Worm (Caenorhabditis elegans): ENCODE measurements around the gene nhr-249.

DNA sequence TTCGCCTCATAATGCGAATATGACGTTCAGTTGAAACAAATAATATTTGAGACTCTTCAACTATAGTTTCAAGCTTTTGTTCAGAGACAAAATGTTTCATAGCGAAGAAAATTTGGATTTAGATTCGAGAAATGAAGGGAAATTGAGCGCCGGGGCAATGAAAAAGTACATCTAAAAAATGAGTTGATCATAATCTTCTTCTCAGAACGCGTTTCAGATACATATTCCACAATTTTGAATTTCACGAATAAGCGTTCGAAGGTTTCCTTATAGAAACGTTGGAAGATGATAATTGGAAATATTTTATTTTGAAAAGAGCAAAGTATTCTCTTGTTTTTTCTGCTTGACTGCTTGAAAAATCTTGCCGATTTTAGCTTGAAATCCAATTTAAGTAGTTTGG, 2.1 kb downstream of the nhr-249 start, which contains the start of gene ZK381.8:
- TF ChIP-seq elt-1 (tag; optimal IDR thresholded peaks at IDR 0.05) (no peak), ztf-4 (tag; optimal IDR thresholded peaks at IDR 0.05) (no peak)

Data from whole organism, L2 larva.